Fruit fly (Drosophila melanogaster): ENCODE data around the gene Arl6IP1.
A peak's percentile ranks its signal among the peaks of the same experiment; 100 is the strongest.

The Arl6IP1 gene

dm6 chr3R:16652091-16652490, 8.7 kb downstream of the Arl6IP1 start, which contains the start of gene CG14907:
CG14907 (minus strand) TSS chr3R:16652319.
- TF ChIP-seq dsx (GFP tag; optimal IDR thresholded peaks at IDR 0.05; ENCODE audit: poor library complexity, severe bottlenecking) (no peak), CG9139 (GFP tag; optimal IDR thresholded peaks at IDR 0.05) (no peak), CG8632 (GFP tag; optimal IDR thresholded peaks at IDR 0.05) (no peak), CG10631 (GFP tag; optimal IDR thresholded peaks at IDR 0.05) (no peak), CG11902 (GFP tag; optimal IDR thresholded peaks at IDR 0.05) (no peak), esn (GFP tag; optimal IDR thresholded peaks at IDR 0.05) (no peak), CG6854 (GFP tag; optimal IDR thresholded peaks at IDR 0.05) (no peak), vri (GFP tag; optimal IDR thresholded peaks at IDR 0.05) (no peak), lz (GFP tag; optimal IDR thresholded peaks at IDR 0.05) (no peak), dac (GFP tag; optimal IDR thresholded peaks at IDR 0.05) (no peak), salr (GFP tag; optimal IDR thresholded peaks at IDR 0.05) (no peak), CG4318 (GFP tag; optimal IDR thresholded peaks at IDR 0.05) (no peak), Eip78C (GFP tag) (no peak)

- peak; percentile 50 for TF ChIP-seq CG10669 (GFP tag; optimal IDR thresholded peaks at IDR 0.05)
- peak; percentile 69 for TF ChIP-seq fkh (GFP tag; optimal IDR thresholded peaks at IDR 0.05)
- no peak for TF ChIP-seq Gug (GFP tag; IDR thresholded peaks at IDR 0.05)
- TF ChIP-seq salr (GFP tag; optimal IDR thresholded peaks at IDR 0.05), result no peak
- no peak for TF ChIP-seq CG11294 (GFP tag; IDR thresholded peaks at IDR 0.05)
These were observed 11.6 kb downstream of the Arl6IP1 start for dm6 chr3R:16655000-16655493.

- TF ChIP-seq CG8319 (GFP tag; optimal IDR thresholded peaks at IDR 0.05), result no peak
- TF ChIP-seq Met (GFP tag; optimal IDR thresholded peaks at IDR 0.05), result peak; percentile 64
- peak; percentile 50 for TF ChIP-seq achi (GFP tag; optimal IDR thresholded peaks at IDR 0.05)
- TF ChIP-seq OdsH (GFP tag; optimal IDR thresholded peaks at IDR 0.05), result peak; percentile 47
- TF ChIP-seq Ets21C (GFP tag; optimal IDR thresholded peaks at IDR 0.05), result peak; percentile 37
- TF ChIP-seq Blimp-1 (GFP tag; optimal IDR thresholded peaks at IDR 0.05), result no peak
- TF ChIP-seq Eip75B (GFP tag; optimal IDR thresholded peaks at IDR 0.05), result peak; percentile 61
- TF ChIP-seq CG6808 (GFP tag; optimal IDR thresholded peaks at IDR 0.05), result peak; percentile 59
- TF ChIP-seq acj6 (GFP tag; optimal IDR thresholded peaks at IDR 0.05), result peak; percentile 58
- TF ChIP-seq fd59A (GFP tag; optimal IDR thresholded peaks at IDR 0.05), result no peak
- peak; percentile 29 for TF ChIP-seq Sox15 (GFP tag; optimal IDR thresholded peaks at IDR 0.05)
- TF ChIP-seq esn (GFP tag; optimal IDR thresholded peaks at IDR 0.05), result peak; percentile 68
- TF ChIP-seq CG6276 (GFP tag; optimal IDR thresholded peaks at IDR 0.05), result no peak
- TF ChIP-seq CG3032 (tag; optimal IDR thresholded peaks at IDR 0.05), result peak; percentile 25
- TF ChIP-seq CG7368 (GFP tag; optimal IDR thresholded peaks at IDR 0.05), result peak; percentile 18
- TF ChIP-seq CG3919 (GFP tag; optimal IDR thresholded peaks at IDR 0.05), result peak; percentile 53
- peak; percentile 13; the same call in 1 of the 2 replicates for TF ChIP-seq CG15336 (GFP tag; IDR thresholded peaks at IDR 0.05)
- peak; percentile 52 for TF ChIP-seq cyc (GFP tag; optimal IDR thresholded peaks at IDR 0.05)
- peak; percentile 64 for TF ChIP-seq Sox102F (GFP tag; optimal IDR thresholded peaks at IDR 0.05)
- peak; percentile 57 for TF ChIP-seq CG1621 (tag; optimal IDR thresholded peaks at IDR 0.05)
- peak; percentile 63 for TF ChIP-seq CG9139 (GFP tag; optimal IDR thresholded peaks at IDR 0.05)
- no peak for TF ChIP-seq CG16779 (tag; optimal IDR thresholded peaks at IDR 0.05)
- TF ChIP-seq dac (GFP tag; optimal IDR thresholded peaks at IDR 0.05), result no peak
- TF ChIP-seq CG6163 (GFP tag; IDR thresholded peaks at IDR 0.05), result peak; percentile 63; the same call in 1 of the 3 replicates
- TF ChIP-seq lz (GFP tag; optimal IDR thresholded peaks at IDR 0.05), result peak; percentile 70
- TF ChIP-seq CG4318 (GFP tag; optimal IDR thresholded peaks at IDR 0.05), result no peak
- TF ChIP-seq pdm3 (GFP tag; optimal IDR thresholded peaks at IDR 0.05), result peak; percentile 53
- TF ChIP-seq Ets96B (tag; optimal IDR thresholded peaks at IDR 0.05), result no peak
- TF ChIP-seq CG31627 (GFP tag; optimal IDR thresholded peaks at IDR 0.05), result peak; percentile 58
- peak; percentile 68 to 80 for TF ChIP-seq ss (GFP tag; optimal IDR thresholded peaks at IDR 0.05)
- TF ChIP-seq CG6792 (GFP tag; optimal IDR thresholded peaks at IDR 0.05), result peak; percentile 31
- peak; percentile 88 for TF ChIP-seq Eip78C (GFP tag)
- TF ChIP-seq net (GFP tag; optimal IDR thresholded peaks at IDR 0.05), result peak; percentile 19
- TF ChIP-seq eg (GFP tag; IDR thresholded peaks at IDR 0.05), result no peak
These were observed 12.4 kb downstream of the Arl6IP1 start, which contains the start of gene modSP for dm6 chr3R:16655494-16656493. modSP (minus strand) TSS chr3R:16655662.
